Worm (Caenorhabditis elegans): ENCODE measurements around the gene ZC190.6.

The ZC190.6 gene

ce11 chrV:8662056-8663006, 14.8 kb downstream of the ZC190.6 start (continued):
- no peak for TF ChIP-seq ceh-8 (GFP tag; optimal IDR thresholded peaks at IDR 0.05)
- no peak for TF ChIP-seq zip-4 (GFP tag; optimal IDR thresholded peaks at IDR 0.05)
- TF ChIP-seq nhr-20 (tag; optimal IDR thresholded peaks at IDR 0.05): peak; percentile 86
- no peak for TF ChIP-seq unc-86 (tag; optimal IDR thresholded peaks at IDR 0.05)

- no peak for TF ChIP-seq snpc-4 (tag; optimal IDR thresholded peaks at IDR 0.05)
- no peak for TF ChIP-seq hlh-17 (GFP tag; optimal IDR thresholded peaks at IDR 0.05; ENCODE audit: borderline replicate concordance)
- TF ChIP-seq irx-1 (tag; optimal IDR thresholded peaks at IDR 0.05): peak; percentile 66
- peak; percentile 23 for TF ChIP-seq jun-1 (tag; optimal IDR thresholded peaks at IDR 0.05)
- no peak for TF ChIP-seq nhr-77 (tag; optimal IDR thresholded peaks at IDR 0.05)
- TF ChIP-seq lin-14 (GFP tag; optimal IDR thresholded peaks at IDR 0.05): peak; percentile 67
- peak; percentile 51 for TF ChIP-seq nhr-20 (tag; optimal IDR thresholded peaks at IDR 0.05)
- TF ChIP-seq elt-3 (tag; optimal IDR thresholded peaks at IDR 0.05): peak in 3 of 6 experiments; percentile 24 to 61 (median 25)
- TF ChIP-seq xbp-1 (tag; optimal IDR thresholded peaks at IDR 0.05): no peak
- TF ChIP-seq C04F5.9 (tag; optimal IDR thresholded peaks at IDR 0.05): no peak
- TF ChIP-seq fkh-10 (GFP tag; optimal IDR thresholded peaks at IDR 0.05): no peak
- peak in 1 of 2 experiments; percentile 21 for TF ChIP-seq mdl-1 (tag; optimal IDR thresholded peaks at IDR 0.05)
- TF ChIP-seq lsy-2 (tag; optimal IDR thresholded peaks at IDR 0.05): peak in 1 of 2 experiments; percentile 17
- TF ChIP-seq unc-130 (tag; optimal IDR thresholded peaks at IDR 0.05): peak; percentile 11
- no peak for TF ChIP-seq vab-15 (tag; optimal IDR thresholded peaks at IDR 0.05)
- TF ChIP-seq fkh-8 (tag; optimal IDR thresholded peaks at IDR 0.05): no peak
- TF ChIP-seq rnt-1 (tag; optimal IDR thresholded peaks at IDR 0.05): peak; percentile 22
- TF ChIP-seq unc-30 (tag; optimal IDR thresholded peaks at IDR 0.05): no peak
- TF ChIP-seq elt-2 (tag; optimal IDR thresholded peaks at IDR 0.05): peak; percentile 91
- TF ChIP-seq nhr-19 (GFP tag; conservative IDR thresholded peaks at IDR 0.05): 0 out of 2 replicates have a peak, but pooled peaks have one; percentile 14
- peak; percentile 93 for TF ChIP-seq blmp-1 (tag; optimal IDR thresholded peaks at IDR 0.05)
- TF ChIP-seq unc-98 (GFP tag; IDR thresholded peaks at IDR 0.05): no peak
- TF ChIP-seq swsn-7 (tag; optimal IDR thresholded peaks at IDR 0.05): no peak
- TF ChIP-seq nhr-85 (tag): peak; percentile 88
- peak; percentile 40 for TF ChIP-seq nhr-71 (tag; optimal IDR thresholded peaks at IDR 0.05)
- no peak for TF ChIP-seq C16A3.4 (tag; optimal IDR thresholded peaks at IDR 0.05)
- peak; percentile 19 for TF ChIP-seq mep-1 (tag; optimal IDR thresholded peaks at IDR 0.05)
- TF ChIP-seq nhr-90 (tag; optimal IDR thresholded peaks at IDR 0.05; ENCODE audit: poor library complexity): peak; percentile 28
- peak; percentile 54 for TF ChIP-seq snu-23 (GFP tag; optimal IDR thresholded peaks at IDR 0.05)
- no peak for TF ChIP-seq nhr-11 (tag; optimal IDR thresholded peaks at IDR 0.05)
- TF ChIP-seq efl-1 (optimal IDR thresholded peaks at IDR 0.05): no peak
- peak in 1 of 2 experiments; percentile 89 for TF ChIP-seq efl-1 (GFP tag; optimal IDR thresholded peaks at IDR 0.05 in 1 of 2)
- no peak for TF ChIP-seq fkh-4 (tag; optimal IDR thresholded peaks at IDR 0.05; ENCODE audit: borderline replicate concordance)
- peak; percentile 52 for TF ChIP-seq pqm-1 (tag; optimal IDR thresholded peaks at IDR 0.05)
- TF ChIP-seq zag-1 (tag; optimal IDR thresholded peaks at IDR 0.05): no peak
- no peak for TF ChIP-seq grh-1 (GFP tag; IDR thresholded peaks at IDR 0.05)
Observed at ce11 chrV:8661241-8661954, 15.7 kb downstream of the ZC190.6 start.
